Worm (Caenorhabditis elegans) whole organism, L1 larva: ENCODE data around the gene slc-17.4.

ENCODE experiments used
- C16A3.4 ChIP-seq: fragments of 150-350 bp; optimal IDR thresholded peaks from 2 replicates; lab custom pipeline; 2014; ENCODE audit warnings: missing biosample characterization, missing genetic modification characterization
- aly-2 ChIP-seq: fragments of 150-350 bp; optimal IDR thresholded peaks from 2 replicates; lab custom pipeline; 2014; ENCODE audit warnings: missing biosample characterization, missing genetic modification characterization
- ceh-8 ChIP-seq: fragments of 200-800 bp; sonication (Bioruptor generic); optimal IDR thresholded peaks from 2 replicates; lab custom pipeline; 2018; ENCODE audit warnings: mild to moderate bottlenecking, missing genetic modification characterization, moderate library complexity, missing compliant biosample characterization
- ceh-88 ChIP-seq: fragments of 200-800 bp; sonication (Bioruptor generic); IDR thresholded peaks from 2 replicates; pipeline ENCODE4 v1.3.6; 2022; ENCODE audit warnings: missing genetic modification characterization, missing compliant biosample characterization
- ceh-90 ChIP-seq: sonication (generic microtip); optimal IDR thresholded peaks from 2 replicates; lab custom pipeline; 2016; ENCODE audit warnings: missing genetic modification characterization, missing compliant biosample characterization
- ces-1 ChIP-seq: fragments of 150-350 bp; optimal IDR thresholded peaks from 2 replicates; lab custom pipeline; 2014; ENCODE audit warnings: missing biosample characterization, missing genetic modification reagents, missing genetic modification characterization
- dpl-1 ChIP-seq, 3 experiments: fragments of 150-350 bp in 2 of 3; sonication (generic microtip) in 1 of 3; optimal IDR thresholded peaks; 2 replicates each; lab custom pipeline; 2014 to 2017; ENCODE audit warnings: missing biosample characterization in 3 of 3, missing genetic modification characterization in 3 of 3, missing genetic modification reagents in 3 of 3
- dsc-1 ChIP-seq: sonication (generic microtip); optimal IDR thresholded peaks from 2 replicates; lab custom pipeline; 2016; ENCODE audit warnings: mild to moderate bottlenecking, missing genetic modification characterization, missing compliant biosample characterization
- efl-1 ChIP-seq, 4 experiments: fragments of 150-350 bp; optimal IDR thresholded peaks in 3 of 4; peaks in 1 of 4; 1 replicate in 1 of 4; 2 replicates in 3 of 4; lab custom pipeline; 2014; ENCODE audit warnings: missing biosample characterization in 2 of 4, missing genetic modification characterization in 2 of 4, missing genetic modification reagents in 2 of 4
- efl-3 ChIP-seq: fragments of 200-800 bp; sonication (Bioruptor generic); optimal IDR thresholded peaks from 2 replicates; lab custom pipeline; 2018; ENCODE audit warnings: mild to moderate bottlenecking, missing genetic modification characterization, missing compliant biosample characterization
- egl-13 ChIP-seq: sonication (generic microtip); optimal IDR thresholded peaks from 2 replicates; lab custom pipeline; 2016; ENCODE audit warnings: missing genotype, missing genetic modification reagents, missing genetic modification characterization, missing compliant biosample characterization
- elt-2 ChIP-seq: sonication (generic microtip); optimal IDR thresholded peaks from 2 replicates; lab custom pipeline; 2016; ENCODE audit warnings: missing genetic modification characterization, mild to moderate bottlenecking, inconsistent platforms, missing compliant biosample characterization, missing genetic modification reagents
- ets-5 ChIP-seq: fragments of 200-800 bp; sonication (Bioruptor generic); IDR thresholded peaks from 2 replicates; pipeline ENCODE4 v1.3.6; 2022; ENCODE audit warnings: missing genetic modification characterization, missing compliant biosample characterization
- fkh-10 ChIP-seq: sonication (generic microtip); optimal IDR thresholded peaks from 2 replicates; lab custom pipeline; 2017; ENCODE audit warnings: missing biosample characterization, missing genetic modification reagents, missing genetic modification characterization
- fkh-4 ChIP-seq: sonication (generic microtip); optimal IDR thresholded peaks from 2 replicates; lab custom pipeline; 2016; ENCODE audit warnings: missing compliant biosample characterization, missing genetic modification characterization, borderline replicate concordance
- fkh-8 ChIP-seq: sonication (generic microtip); optimal IDR thresholded peaks from 2 replicates; lab custom pipeline; 2016; ENCODE audit warnings: mild to moderate bottlenecking, missing genetic modification characterization, missing compliant biosample characterization
- fos-1 ChIP-seq: fragments of 150-350 bp; optimal IDR thresholded peaks from 2 replicates; lab custom pipeline; 2014; ENCODE audit warnings: missing biosample characterization, missing genetic modification characterization
- hlh-17 ChIP-seq: fragments of 200-800 bp; sonication (Bioruptor generic); optimal IDR thresholded peaks from 2 replicates; lab custom pipeline; 2018; ENCODE audit warnings: missing genetic modification characterization, mild to moderate bottlenecking, missing compliant biosample characterization, moderate library complexity, borderline replicate concordance
- hlh-4 ChIP-seq: sonication (generic microtip); optimal IDR thresholded peaks from 2 replicates; lab custom pipeline; 2016; ENCODE audit warnings: mild to moderate bottlenecking, missing genetic modification characterization, missing compliant biosample characterization
- hpl-2 ChIP-seq: fragments of 150-350 bp; optimal IDR thresholded peaks from 2 replicates; lab custom pipeline; 2014; ENCODE audit warnings: missing biosample characterization, missing genetic modification reagents, missing genetic modification characterization
- irx-1 ChIP-seq: sonication (generic microtip); optimal IDR thresholded peaks from 2 replicates; lab custom pipeline; 2016; ENCODE audit warnings: missing genetic modification characterization, missing compliant biosample characterization
- jun-1 ChIP-seq: fragments of 150-350 bp; optimal IDR thresholded peaks from 2 replicates; lab custom pipeline; 2014; ENCODE audit warnings: missing biosample characterization, missing genetic modification reagents, missing genetic modification characterization
- lin-14 ChIP-seq: fragments of 200-800 bp; sonication (Bioruptor generic); optimal IDR thresholded peaks from 2 replicates; lab custom pipeline; 2018; ENCODE audit warnings: mild to moderate bottlenecking, missing genetic modification characterization, moderate library complexity, missing compliant biosample characterization
- lin-15B ChIP-seq: fragments of 150-350 bp; sonication (generic microtip); optimal IDR thresholded peaks from 3 replicates; lab custom pipeline; 2014; ENCODE audit warnings: missing biosample characterization, missing genetic modification characterization
- lin-35 ChIP-seq, 2 experiments: fragments of 150-350 bp; optimal IDR thresholded peaks; 2 replicates each; lab custom pipeline; 2014; ENCODE audit warnings: missing biosample characterization in 2 of 2, missing genetic modification characterization in 2 of 2, missing genetic modification reagents in 2 of 2
- lir-3 ChIP-seq: sonication (generic microtip); optimal IDR thresholded peaks from 2 replicates; lab custom pipeline; 2016; ENCODE audit warnings: mild to moderate bottlenecking, missing genetic modification characterization, moderate library complexity, missing compliant biosample characterization; ENCODE audit not compliant: poor library complexity
- lsy-2 ChIP-seq, 2 experiments: fragments of 150-350 bp; optimal IDR thresholded peaks; 2 replicates each; lab custom pipeline; 2014; ENCODE audit warnings: missing biosample characterization in 2 of 2, missing genetic modification characterization in 2 of 2
- mab-9 ChIP-seq: fragments of 200-800 bp; sonication (Bioruptor generic); IDR thresholded peaks from 2 replicates; pipeline ENCODE4 v1.3.6; 2022; ENCODE audit warnings: missing genetic modification reagents, missing genetic modification characterization, missing compliant biosample characterization
- mdl-1 ChIP-seq, 2 experiments: fragments of 150-350 bp; optimal IDR thresholded peaks; 2 replicates each; lab custom pipeline; 2014 to 2017; ENCODE audit warnings: missing biosample characterization in 2 of 2, missing genetic modification characterization in 2 of 2, inconsistent platforms in 1 of 2
- mep-1 ChIP-seq: fragments of 150-350 bp; optimal IDR thresholded peaks from 2 replicates; lab custom pipeline; 2014; ENCODE audit warnings: missing biosample characterization, missing genetic modification characterization
- nhr-11 ChIP-seq: fragments of 150-350 bp; optimal IDR thresholded peaks from 2 replicates; lab custom pipeline; 2014; ENCODE audit warnings: missing biosample characterization, missing genetic modification characterization
- nhr-12 ChIP-seq: sonication (generic microtip); optimal IDR thresholded peaks from 2 replicates; lab custom pipeline; 2017; ENCODE audit warnings: missing biosample characterization, missing genetic modification characterization
- nhr-19 ChIP-seq: fragments of 200-800 bp; sonication (Bioruptor generic); conservative IDR thresholded peaks from 2 replicates; pipeline ENCODE4 v1.3.6; 2022; ENCODE audit warnings: missing genetic modification characterization, missing compliant biosample characterization
- nhr-20 ChIP-seq: sonication (generic microtip); optimal IDR thresholded peaks from 2 replicates; lab custom pipeline; 2016; ENCODE audit warnings: mild to moderate bottlenecking, missing genetic modification characterization, missing compliant biosample characterization
- nhr-237 ChIP-seq: fragments of 150-350 bp; optimal IDR thresholded peaks from 2 replicates; lab custom pipeline; 2014; ENCODE audit warnings: missing biosample characterization, missing genetic modification characterization
- nhr-28 ChIP-seq: fragments of 150-350 bp; optimal IDR thresholded peaks from 2 replicates; lab custom pipeline; 2014; ENCODE audit warnings: missing biosample characterization, missing genetic modification characterization
- nhr-47 ChIP-seq: sonication (generic microtip); optimal IDR thresholded peaks from 2 replicates; lab custom pipeline; 2016; ENCODE audit warnings: mild to moderate bottlenecking, missing genetic modification characterization, moderate library complexity, missing compliant biosample characterization
- nhr-71 ChIP-seq: sonication (generic microtip); optimal IDR thresholded peaks from 2 replicates; lab custom pipeline; 2016; ENCODE audit warnings: mild to moderate bottlenecking, missing genetic modification characterization, moderate library complexity, missing compliant biosample characterization
- nhr-76 ChIP-seq: sonication (generic microtip); optimal IDR thresholded peaks from 2 replicates; lab custom pipeline; 2017; ENCODE audit warnings: missing biosample characterization, missing genetic modification characterization
- nhr-84 ChIP-seq: sonication (generic microtip); optimal IDR thresholded peaks from 2 replicates; lab custom pipeline; 2017; ENCODE audit warnings: missing biosample characterization, missing genetic modification characterization
- nhr-85 ChIP-seq: sonication (generic microtip); peaks from one replicate; lab custom pipeline; 2016; ENCODE audit warnings: missing genetic modification characterization, inconsistent platforms, missing compliant biosample characterization
- nhr-90 ChIP-seq: sonication (generic microtip); optimal IDR thresholded peaks from 2 replicates; lab custom pipeline; 2016; ENCODE audit warnings: mild to moderate bottlenecking, missing genetic modification characterization, missing compliant biosample characterization; ENCODE audit not compliant: poor library complexity
- pag-3 ChIP-seq: sonication (generic microtip); optimal IDR thresholded peaks from 2 replicates; lab custom pipeline; 2017; ENCODE audit warnings: missing genetic modification characterization, mild to moderate bottlenecking, missing compliant biosample characterization, antibody characterized with exemption, borderline replicate concordance; ENCODE audit not compliant: insufficient read depth
- pax-3 ChIP-seq: fragments of 200-800 bp; sonication (Bioruptor generic); optimal IDR thresholded peaks from 2 replicates; lab custom pipeline; 2018; ENCODE audit warnings: mild to moderate bottlenecking, missing genetic modification characterization, moderate library complexity, missing compliant biosample characterization
- pqm-1 ChIP-seq: sonication (generic microtip); optimal IDR thresholded peaks from 3 replicates; lab custom pipeline; 2017; ENCODE audit warnings: missing biosample characterization, missing genetic modification characterization
- skn-1 ChIP-seq: fragments of 150-350 bp; optimal IDR thresholded peaks from 2 replicates; lab custom pipeline; 2014; ENCODE audit warnings: missing biosample characterization, missing genetic modification characterization
- sptf-1 ChIP-seq: fragments of 150-350 bp; optimal IDR thresholded peaks from 2 replicates; lab custom pipeline; 2014; ENCODE audit warnings: missing biosample characterization, missing genetic modification characterization
- tbx-2 ChIP-seq: sonication (generic microtip); optimal IDR thresholded peaks from 2 replicates; lab custom pipeline; 2016; ENCODE audit warnings: missing genetic modification characterization, missing compliant biosample characterization
- unc-130 ChIP-seq: fragments of 150-350 bp; optimal IDR thresholded peaks from 2 replicates; lab custom pipeline; 2017; ENCODE audit warnings: missing biosample characterization, missing genetic modification characterization, inconsistent platforms
- unc-86 ChIP-seq: sonication (generic microtip); optimal IDR thresholded peaks from 2 replicates; lab custom pipeline; 2016; ENCODE audit warnings: missing genetic modification characterization, missing compliant biosample characterization
- zag-1 ChIP-seq: fragments of 150-350 bp; optimal IDR thresholded peaks from 2 replicates; lab custom pipeline; 2014; ENCODE audit warnings: missing biosample characterization, missing genetic modification characterization
- ztf-11 ChIP-seq, 2 experiments: sonication (generic microtip); optimal IDR thresholded peaks; 2 replicates each; lab custom pipeline; 2016 to 2017; ENCODE audit warnings: missing genetic modification characterization in 2 of 2, missing biosample characterization in 1 of 2, missing compliant biosample characterization in 1 of 2

The slc-17.4 gene

DNA sequence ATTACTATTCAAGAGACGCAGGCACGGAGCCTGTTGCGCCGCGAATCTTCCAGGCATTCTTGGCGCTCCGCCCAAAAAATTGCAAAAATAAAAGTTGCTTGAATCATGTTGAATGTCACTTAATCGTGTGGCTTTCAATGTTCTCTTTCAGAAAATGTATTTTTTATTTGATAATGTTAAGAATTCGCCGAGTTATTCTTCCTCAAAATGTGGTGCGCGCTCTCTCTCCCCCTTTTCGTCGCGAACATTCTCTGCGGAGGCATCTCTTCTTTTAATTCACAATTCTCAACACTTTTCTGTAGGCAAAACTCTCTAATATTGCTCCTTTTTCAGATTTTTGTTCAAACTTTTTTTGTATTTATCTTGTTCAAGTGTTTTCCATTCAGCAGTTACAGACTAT, 13.2 kb downstream of the slc-17.4 start:
- TF ChIP-seq nhr-12 (tag; lab: Kevin White, UChicago) (no peak), dpl-1 (GFP tag; optimal IDR thresholded peaks at IDR 0.05; lab: Kevin White, UChicago) (peak; percentile 74 to 80 (median 77)), fkh-10 (GFP tag; lab: Kevin White, UChicago) (peak; percentile 99), lsy-2 (tag; optimal IDR thresholded peaks at IDR 0.05; lab: Kevin White, UChicago) (peak; percentile 90 to 96), fkh-4 (peak; percentile 86), hlh-4 (tag; lab: Kevin White, UChicago) (peak; percentile 72), unc-130 (tag; lab: Kevin White, UChicago) (peak; percentile 91), lin-35 (GFP tag; optimal IDR thresholded peaks at IDR 0.05; lab: Kevin White, UChicago) (peak; percentile 83 to 90), efl-1 (optimal IDR thresholded peaks at IDR 0.05; lab: Kevin White, UChicago) (peak; percentile 86 to 89), efl-1 (GFP tag; optimal IDR thresholded peaks at IDR 0.05 in 1 of 2; lab: Kevin White, UChicago) (peak; percentile 72 to 98), fos-1 (tag; lab: Kevin White, UChicago) (peak; percentile 94), ceh-88 (GFP tag; lab: Robert Waterston, UW) (peak; percentile 98), elt-2 (peak; percentile 76), skn-1 (tag; lab: Kevin White, UChicago) (peak; percentile 87), nhr-85 (tag; lab: Kevin White, UChicago) (peak; percentile 99), nhr-76 (tag; lab: Kevin White, UChicago) (peak; percentile 64), irx-1 (tag; lab: Kevin White, UChicago) (peak; percentile 96), nhr-237 (peak; percentile 92), ets-5 (GFP tag; lab: Robert Waterston, UW) (no peak), nhr-71 (tag; lab: Kevin White, UChicago) (peak; percentile 100), pqm-1 (tag; lab: Kevin White, UChicago) (peak; percentile 18), C16A3.4 (peak; percentile 96), pag-3 (tag; lab: Kevin White, UChicago) (no peak), lin-14 (GFP tag; lab: Kevin White, UChicago) (peak; percentile 100), unc-86 (tag; lab: Kevin White, UChicago) (peak; percentile 99), mep-1 (tag; lab: Kevin White, UChicago) (peak; percentile 95), nhr-90 (tag; lab: Kevin White, UChicago) (peak; percentile 98), nhr-20 (tag; lab: Kevin White, UChicago) (peak; percentile 99), fkh-8 (tag; lab: Kevin White, UChicago) (peak; percentile 100), hlh-17 (GFP tag; lab: Kevin White, UChicago) (peak; percentile 23), egl-13 (tag; lab: Kevin White, UChicago) (peak; percentile 99), aly-2 (tag; lab: Kevin White, UChicago) (peak; percentile 92), lin-15B (peak; percentile 71), nhr-19 (GFP tag; lab: Robert Waterston, UW) (peak; percentile 96), dsc-1 (tag; lab: Kevin White, UChicago) (peak; percentile 99), ztf-11 (tag; optimal IDR thresholded peaks at IDR 0.05; lab: Kevin White, UChicago) (peak; percentile 59 to 96), ces-1 (GFP tag; lab: Kevin White, UChicago) (peak; percentile 33), nhr-84 (tag; lab: Kevin White, UChicago) (no peak), lir-3 (tag; lab: Kevin White, UChicago) (peak; percentile 80), pax-3 (tag; lab: Kevin White, UChicago) (peak; percentile 99), nhr-28 (peak; percentile 56), nhr-47 (tag; lab: Kevin White, UChicago) (peak; percentile 99), ceh-8 (peak; percentile 96), nhr-11 (tag; lab: Kevin White, UChicago) (peak; percentile 96), hpl-2 (GFP tag; lab: Kevin White, UChicago) (peak; percentile 94), mab-9 (GFP tag; lab: Robert Waterston, UW) (peak; percentile 94), tbx-2 (peak; percentile 98), jun-1 (tag; lab: Kevin White, UChicago) (peak; percentile 96), sptf-1 (tag; lab: Kevin White, UChicago) (no peak), efl-3 (GFP tag; lab: Kevin White, UChicago) (peak; percentile 69), ceh-90 (tag; lab: Kevin White, UChicago) (peak; percentile 69), mdl-1 (tag; optimal IDR thresholded peaks at IDR 0.05; lab: Kevin White, UChicago) (peak; percentile 6 to 74), zag-1 (tag; lab: Kevin White, UChicago) (peak; percentile 91)
